Fruit fly (Drosophila melanogaster) whole organism, embryonic: ENCODE data around the gene Paics.

Experiments used
- C15 ChIP-seq: fragments of 200-800 bp; sonication (Bioruptor generic); IDR thresholded peaks from 3 replicates; pipeline ENCODE4 v1.3.6; 2022; ENCODE audit warnings: missing biosample characterization, missing genetic modification characterization
- CG10366 ChIP-seq: fragments of 200-800 bp; sonication (Bioruptor generic); IDR thresholded peaks from 2 replicates; pipeline ENCODE4 v1.3.6; 2022; ENCODE audit warnings: missing biosample characterization, missing genetic modification characterization
- CG11093 ChIP-seq: fragments of 200-800 bp; sonication (Bioruptor generic); IDR thresholded peaks from 3 replicates; pipeline ENCODE4 v1.3.6; 2022; ENCODE audit warnings: missing biosample characterization, missing genetic modification characterization
- CG11696 ChIP-seq: fragments of 200-800 bp; sonication (Bioruptor generic); IDR thresholded peaks from 2 replicates; pipeline ENCODE4 v1.3.6; 2022; ENCODE audit warnings: missing biosample characterization, missing genetic modification characterization
- CG12299 ChIP-seq: fragments of 200-800 bp; sonication (Bioruptor generic); optimal IDR thresholded peaks from 2 replicates; lab custom pipeline; 2018; ENCODE audit warnings: missing biosample characterization, mild to moderate bottlenecking, missing genetic modification characterization
- CG12769 ChIP-seq: fragments of 200-800 bp; sonication (Bioruptor generic); optimal IDR thresholded peaks from 2 replicates; lab custom pipeline; 2019; ENCODE audit warnings: missing biosample characterization, mild to moderate bottlenecking, missing genetic modification characterization, moderate library complexity
- CG14710 ChIP-seq: fragments of 200-800 bp; sonication (Bioruptor generic); optimal IDR thresholded peaks from 3 replicates; lab custom pipeline; 2019; ENCODE audit warnings: missing biosample characterization, mild to moderate bottlenecking, missing genetic modification characterization, moderate library complexity
- CG16779 ChIP-seq: fragments of 200-800 bp; sonication (Bioruptor generic); IDR thresholded peaks from 2 replicates; pipeline ENCODE4 v1.3.6; 2022; ENCODE audit warnings: missing biosample characterization, missing genetic modification characterization
- CG2678 ChIP-seq: fragments of 200-800 bp; sonication (Bioruptor generic); optimal IDR thresholded peaks from 3 replicates; lab custom pipeline; 2019; ENCODE audit warnings: missing biosample characterization, mild to moderate bottlenecking, missing genetic modification characterization, moderate library complexity
- CG30431 ChIP-seq: fragments of 200-800 bp; sonication (Bioruptor generic); optimal IDR thresholded peaks from 2 replicates; lab custom pipeline; 2017; ENCODE audit warnings: missing biosample characterization, missing genetic modification characterization
- CG4360 ChIP-seq: fragments of 200-800 bp; sonication (Bioruptor generic); IDR thresholded peaks from 2 replicates; pipeline ENCODE4 v1.3.6; 2022; ENCODE audit warnings: missing biosample characterization, missing genetic modification characterization
- CG5180 ChIP-seq: fragments of 200-800 bp; sonication (Bioruptor generic); optimal IDR thresholded peaks from 3 replicates; lab custom pipeline; 2017; ENCODE audit warnings: missing biosample characterization, missing genetic modification characterization, mild to moderate bottlenecking, moderate library complexity, missing genetic modification reagents
- CG6254 ChIP-seq: fragments of 200-800 bp; sonication (Bioruptor generic); optimal IDR thresholded peaks from 3 replicates; lab custom pipeline; 2017; ENCODE audit warnings: mild to moderate bottlenecking, missing biosample characterization, missing genetic modification reagents, missing genetic modification characterization
- CG7839 ChIP-seq: fragments of 200-800 bp; sonication (Bioruptor generic); optimal IDR thresholded peaks from 3 replicates; lab custom pipeline; 2018; ENCODE audit warnings: missing biosample characterization, mild to moderate bottlenecking, missing genetic modification characterization, moderate library complexity
- CG7987 ChIP-seq: fragments of 200-800 bp; sonication (Bioruptor generic); optimal IDR thresholded peaks from 2 replicates; lab custom pipeline; 2018; ENCODE audit warnings: missing biosample characterization, mild to moderate bottlenecking, missing genetic modification characterization, moderate library complexity
- CG8944 ChIP-seq: fragments of 200-800 bp; sonication (Bioruptor generic); optimal IDR thresholded peaks from 3 replicates; lab custom pipeline; 2016; ENCODE audit warnings: missing biosample characterization, missing genetic modification characterization
- Dad ChIP-seq: fragments of 200-800 bp; sonication (Bioruptor generic); optimal IDR thresholded peaks from 3 replicates; lab custom pipeline; 2016; ENCODE audit warnings: missing biosample characterization, missing genetic modification characterization
- Dll ChIP-seq: fragments of 200-800 bp; sonication (Bioruptor generic); IDR thresholded peaks from 4 replicates; pipeline ENCODE4 v1.3.6; 2022; ENCODE audit warnings: missing biosample characterization, missing genetic modification characterization; ENCODE audit not compliant: partially characterized antibody
- Ets97D ChIP-seq: fragments of 200-800 bp; sonication (Bioruptor generic); optimal IDR thresholded peaks from 3 replicates; lab custom pipeline; 2016; ENCODE audit warnings: missing biosample characterization, missing genetic modification characterization
- Gsc ChIP-seq: fragments of 200-800 bp; sonication (Bioruptor generic); IDR thresholded peaks from 2 replicates; pipeline ENCODE4 v1.3.6; 2022; ENCODE audit warnings: missing biosample characterization, missing genetic modification characterization
- H15 ChIP-seq: fragments of 200-800 bp; sonication (Bioruptor generic); IDR thresholded peaks from 3 replicates; pipeline ENCODE4 v1.3.6; 2022; ENCODE audit warnings: missing biosample characterization, missing genetic modification characterization
- HLHmδ ChIP-seq: fragments of 200-800 bp; sonication (Bioruptor generic); optimal IDR thresholded peaks from 2 replicates; lab custom pipeline; 2018; ENCODE audit warnings: missing biosample characterization, mild to moderate bottlenecking, missing genetic modification characterization, moderate library complexity
- Hr51 ChIP-seq, 2 experiments: fragments of 200-800 bp; sonication (Bioruptor generic); optimal IDR thresholded peaks; 2 replicates in 1 of 2; 3 replicates in 1 of 2; lab custom pipeline; 2016 to 2018; ENCODE audit warnings: missing biosample characterization in 2 of 2, missing genetic modification characterization in 2 of 2, mild to moderate bottlenecking in 1 of 2, moderate library complexity in 1 of 2
- Mad ChIP-seq: fragments of 200-800 bp; sonication (Bioruptor generic); optimal IDR thresholded peaks from 2 replicates; lab custom pipeline; 2016; ENCODE audit warnings: missing biosample characterization, missing genetic modification characterization
- Med ChIP-seq: fragments of 200-800 bp; sonication (Bioruptor generic); peaks from one replicate; lab custom pipeline; 2016; ENCODE audit warnings: missing biosample characterization, missing genetic modification characterization, mild to moderate bottlenecking, inconsistent platforms, moderate library complexity
- Neu2 ChIP-seq: fragments of 200-800 bp; sonication (Bioruptor generic); optimal IDR thresholded peaks from 3 replicates; lab custom pipeline; 2016; ENCODE audit warnings: missing biosample characterization, missing genetic modification characterization, borderline replicate concordance
- NfI ChIP-seq: fragments of 200-800 bp; sonication (Bioruptor generic); optimal IDR thresholded peaks from 3 replicates; lab custom pipeline; 2018; ENCODE audit warnings: missing biosample characterization, mild to moderate bottlenecking, missing genetic modification characterization, moderate library complexity
- Sin3A ChIP-seq: fragments of >200 bp; optimal IDR thresholded peaks from 2 replicates; lab custom pipeline; 2018
- Tbp ChIP-seq: fragments of >200 bp; optimal IDR thresholded peaks from 2 replicates; lab custom pipeline; 2018; ENCODE audit warnings: missing biosample characterization, missing genetic modification characterization
- aop ChIP-seq: fragments of 200-800 bp; sonication (Bioruptor generic); IDR thresholded peaks from 2 replicates; pipeline ENCODE4 v1.3.6; 2022; ENCODE audit warnings: missing biosample characterization, missing genetic modification characterization
- ap ChIP-seq: fragments of 200-800 bp; sonication (Bioruptor generic); IDR thresholded peaks from 2 replicates; pipeline ENCODE4 v1.3.6; 2022; ENCODE audit warnings: missing biosample characterization, missing genetic modification characterization
- cad ChIP-seq: fragments of >200 bp; optimal IDR thresholded peaks from 2 replicates; lab custom pipeline; 2017; ENCODE audit warnings: missing biosample characterization, missing genetic modification characterization
- crc ChIP-seq: fragments of 200-800 bp; sonication (Bioruptor generic); optimal IDR thresholded peaks from 2 replicates; lab custom pipeline; 2016; ENCODE audit warnings: missing biosample characterization, missing genetic modification characterization
- fd96Cb ChIP-seq: fragments of 200-800 bp; sonication (Bioruptor generic); optimal IDR thresholded peaks from 2 replicates; lab custom pipeline; 2018; ENCODE audit warnings: missing biosample characterization, mild to moderate bottlenecking, missing genetic modification characterization, moderate library complexity
- gem ChIP-seq: fragments of 200-800 bp; sonication (Bioruptor generic); optimal IDR thresholded peaks from 2 replicates; lab custom pipeline; 2019; ENCODE audit warnings: missing biosample characterization, mild to moderate bottlenecking, missing genetic modification characterization, moderate library complexity
- grau ChIP-seq: fragments of 200-800 bp; optimal IDR thresholded peaks from 3 replicates; lab custom pipeline; 2019; ENCODE audit warnings: missing biosample characterization, mild to moderate bottlenecking, missing genetic modification characterization, moderate library complexity
- gsb ChIP-seq: fragments of 200-800 bp; sonication (Bioruptor generic); IDR thresholded peaks from 2 replicates; pipeline ENCODE4 v1.3.6; 2022; ENCODE audit warnings: missing biosample characterization, missing genetic modification characterization
- org-1 ChIP-seq: fragments of 200-800 bp; sonication (Bioruptor generic); optimal IDR thresholded peaks from 2 replicates; lab custom pipeline; 2017; ENCODE audit warnings: missing biosample characterization, missing genetic modification characterization
- p53 ChIP-seq: fragments of 200-800 bp; sonication (Bioruptor generic); optimal IDR thresholded peaks from 2 replicates; lab custom pipeline; 2016; ENCODE audit warnings: missing biosample characterization, missing genetic modification characterization
- pzg ChIP-seq: fragments of 200-800 bp; sonication (Bioruptor generic); optimal IDR thresholded peaks from 3 replicates; lab custom pipeline; 2018; ENCODE audit warnings: missing biosample characterization, mild to moderate bottlenecking, missing genetic modification characterization, moderate library complexity
- scrt ChIP-seq: fragments of 200-800 bp; sonication (Bioruptor generic); optimal IDR thresholded peaks from 2 replicates; lab custom pipeline; 2018; ENCODE audit warnings: missing biosample characterization, mild to moderate bottlenecking, missing genetic modification characterization, moderate library complexity
- shn ChIP-seq: fragments of 200-800 bp; sonication (Bioruptor generic); optimal IDR thresholded peaks from 3 replicates; lab custom pipeline; 2016; ENCODE audit warnings: missing biosample characterization, missing genetic modification characterization
- slbo ChIP-seq: fragments of 200-800 bp; sonication (Bioruptor generic); IDR thresholded peaks from 2 replicates; pipeline ENCODE4 v1.3.6; 2022; ENCODE audit warnings: missing biosample characterization, missing genetic modification characterization
- so ChIP-seq: fragments of 200-800 bp; sonication (Bioruptor generic); IDR thresholded peaks from 3 replicates; pipeline ENCODE4 v1.3.6; 2022; ENCODE audit warnings: missing biosample characterization, missing genetic modification characterization
- sob ChIP-seq: fragments of 200-800 bp; sonication (Bioruptor generic); IDR thresholded peaks from 2 replicates; pipeline ENCODE4 v1.3.6; 2022; ENCODE audit warnings: missing biosample characterization, missing genetic modification characterization
- tin ChIP-seq: fragments of 200-800 bp; sonication (Bioruptor generic); optimal IDR thresholded peaks from 3 replicates; lab custom pipeline; 2016; ENCODE audit warnings: missing biosample characterization, missing genetic modification characterization
- tx ChIP-seq: fragments of 200-800 bp; sonication (Bioruptor generic); optimal IDR thresholded peaks from 2 replicates; lab custom pipeline; 2016; ENCODE audit warnings: missing biosample characterization, missing genetic modification characterization
- zen2 ChIP-seq: fragments of 200-800 bp; sonication (Bioruptor generic); IDR thresholded peaks from 3 replicates; pipeline ENCODE4 v1.3.6; 2022; ENCODE audit warnings: missing biosample characterization, missing genetic modification characterization; ENCODE audit not compliant: partially characterized antibody
- zfh1 ChIP-seq: fragments of 200-800 bp; sonication (Bioruptor generic); IDR thresholded peaks from 3 replicates; pipeline ENCODE4 v1.3.6; 2022; ENCODE audit warnings: missing biosample characterization, missing genetic modification characterization

The Paics gene

DNA sequence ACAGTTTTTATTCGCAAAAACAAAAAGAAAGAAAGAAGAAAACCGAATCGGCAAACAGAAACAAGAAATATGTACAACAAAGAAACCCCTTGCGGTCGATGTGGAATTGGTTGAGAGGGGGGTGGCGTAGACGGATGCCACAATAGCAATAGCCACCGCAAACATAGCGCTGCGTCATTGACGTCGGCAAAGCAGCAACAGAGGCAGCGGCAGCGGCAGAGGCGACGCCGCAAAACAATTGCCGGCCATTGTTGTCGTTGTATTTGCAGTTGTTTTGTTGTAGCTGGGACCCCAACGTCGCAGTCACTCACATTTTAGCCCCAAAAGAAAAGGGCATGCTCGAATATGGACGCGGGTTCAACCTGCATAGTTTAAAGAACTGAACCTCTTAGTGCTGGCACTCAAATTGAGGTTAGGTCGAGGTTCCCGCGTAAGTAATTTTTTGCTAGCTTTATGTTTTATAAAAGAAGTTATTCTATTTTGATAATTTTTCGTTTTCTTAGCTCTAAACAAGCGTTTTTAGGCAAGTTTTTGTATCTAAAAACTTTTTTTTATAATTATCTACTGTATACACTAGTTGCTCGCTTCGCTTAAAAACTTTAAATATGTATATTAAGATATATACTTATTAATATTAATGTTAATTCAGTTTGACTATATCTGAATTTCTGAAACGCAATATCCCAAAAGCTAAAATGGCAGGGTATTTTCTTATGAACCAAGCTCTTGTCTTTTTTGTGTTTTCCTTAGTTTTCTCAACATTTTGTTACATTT is 4.6 kb downstream of the Paics start (continued):
- TF ChIP-seq Tbp (GFP tag; lab: Kevin White, UChicago) (no peak), p53 (GFP tag; lab: Kevin White, UChicago) (no peak), tin (peak; percentile 45), Dad (no peak), tx (peak; percentile 35), Mad (GFP tag; lab: Kevin White, UChicago) (peak; percentile 68), CG11093 (peak; percentile 71; the same call in 2 of the 3 replicates), CG4360 (GFP tag; lab: Robert Waterston, UW) (peak; percentile 76), Ets97D (no peak), fd96Cb (peak; percentile 71), CG7987 (GFP tag; lab: Kevin White, UChicago) (no peak), cad (GFP tag; lab: Kevin White, UChicago) (no peak), CG7839 (tag; lab: Kevin White, UChicago) (peak; percentile 84), crc (GFP tag; lab: Kevin White, UChicago) (peak; percentile 18), gsb (GFP tag; lab: Robert Waterston, UW) (peak; percentile 66), pzg (GFP tag; lab: Kevin White, UChicago) (no peak), CG16779 (GFP tag; lab: Robert Waterston, UW) (peak; percentile 51; the same call in 1 of the 2 replicates), grau (tag; lab: Kevin White, UChicago) (peak; percentile 88), slbo (peak; percentile 93), CG11696 (GFP tag; lab: Robert Waterston, UW) (no peak), ap (0 out of 2 replicates have a peak, but pooled peaks have one; percentile 25), CG10366 (peak; percentile 72; the same call in 1 of the 2 replicates), Hr51 (GFP tag; optimal IDR thresholded peaks at IDR 0.05; lab: Kevin White, UChicago) (peak; percentile 54 to 79), C15 (0 out of 3 replicates have a peak, but pooled peaks have one; percentile 56), CG12299 (tag; lab: Kevin White, UChicago) (peak; percentile 50), H15 (GFP tag; lab: Robert Waterston, UW) (peak; percentile 58; the same call in 1 of the 3 replicates), sob (peak; percentile 53; the same call in 1 of the 2 replicates), CG6254 (GFP tag; lab: Kevin White, UChicago) (no peak), Gsc (no peak), Med (GFP tag; lab: Kevin White, UChicago) (peak; percentile 91), Sin3A (lab: Kevin White, UChicago) (no peak), CG30431 (peak; percentile 68), aop (GFP tag; lab: Robert Waterston, UW) (no peak), zfh1 (peak; percentile 62; the same call in 2 of the 3 replicates), CG12769 (tag; lab: Kevin White, UChicago) (peak; percentile 31), CG14710 (tag; lab: Kevin White, UChicago) (peak; percentile 28), gem (tag; lab: Kevin White, UChicago) (peak; percentile 91), zen2 (no peak), NfI (GFP tag; lab: Kevin White, UChicago) (peak; percentile 80), Dll (GFP tag; lab: Robert Waterston, UW) (no peak), shn (GFP tag; lab: Kevin White, UChicago) (peak; percentile 73), Neu2 (GFP tag; lab: Kevin White, UChicago) (no peak), CG8944 (GFP tag; lab: Kevin White, UChicago) (peak; percentile 55), so (GFP tag; lab: Robert Waterston, UW) (peak; percentile 33; the same call in 1 of the 3 replicates), org-1 (GFP tag; lab: Kevin White, UChicago) (peak; percentile 55), HLHmδ (no peak), CG2678 (peak; percentile 89), scrt (GFP tag; lab: Kevin White, UChicago) (peak; percentile 49), CG5180 (GFP tag; lab: Kevin White, UChicago) (no peak)
